Worm (Caenorhabditis elegans) whole organism, L1 larva: ENCODE results near the gene ifc-2.
A peak's percentile ranks its signal among the peaks of the same experiment; 100 is the strongest.

Experiments used
- hlh-17 ChIP-seq: fragments of 200-800 bp; sonication (Bioruptor generic); optimal IDR thresholded peaks from 2 replicates; lab custom pipeline; 2018; ENCODE audit warnings: missing genetic modification characterization, mild to moderate bottlenecking, missing compliant biosample characterization, moderate library complexity, borderline replicate concordance
- nhr-77 ChIP-seq: fragments of 150-350 bp; optimal IDR thresholded peaks from 2 replicates; lab custom pipeline; 2014; ENCODE audit warnings: missing biosample characterization, missing genetic modification characterization
- pag-3 ChIP-seq: sonication (generic microtip); optimal IDR thresholded peaks from 2 replicates; lab custom pipeline; 2017; ENCODE audit warnings: missing genetic modification characterization, mild to moderate bottlenecking, missing compliant biosample characterization, antibody characterized with exemption, borderline replicate concordance; ENCODE audit not compliant: insufficient read depth
- zip-4 ChIP-seq: fragments of 200-800 bp; sonication (Bioruptor generic); optimal IDR thresholded peaks from 2 replicates; lab custom pipeline; 2018; ENCODE audit warnings: mild to moderate bottlenecking, missing genetic modification characterization, moderate library complexity, missing compliant biosample characterization
- ztf-11 ChIP-seq, 2 experiments: sonication (generic microtip); optimal IDR thresholded peaks; 2 replicates each; lab custom pipeline; 2016 to 2017; ENCODE audit warnings: missing genetic modification characterization in 2 of 2, missing biosample characterization in 1 of 2, missing compliant biosample characterization in 1 of 2

DNA sequence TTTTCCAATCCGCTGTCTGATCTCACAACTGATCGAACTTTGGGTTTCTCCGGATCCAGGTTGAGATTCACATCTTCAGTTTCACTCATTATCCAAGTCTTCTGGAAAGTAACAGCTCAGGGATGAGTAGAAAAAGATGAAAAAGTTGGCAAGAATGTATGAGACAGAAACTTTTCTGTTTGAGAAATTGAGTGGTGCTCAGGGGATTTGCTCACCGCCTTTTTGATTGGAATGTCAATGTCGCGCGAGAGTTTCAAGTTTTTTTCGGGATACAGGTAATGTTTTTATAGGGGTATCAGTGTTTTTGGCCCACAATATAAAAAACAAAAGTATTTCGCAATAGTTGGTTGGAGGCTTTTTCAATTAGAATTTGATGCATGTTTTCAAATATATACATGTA lies 33.5 kb downstream of the ifc-2 start, which contains the start of gene unc-96:
- TF ChIP-seq hlh-17 (GFP tag; lab: Kevin White, UChicago) (no peak), pag-3 (no peak), zip-4 (peak; percentile 35), nhr-77 (no peak), ztf-11 (tag; optimal IDR thresholded peaks at IDR 0.05; lab: Kevin White, UChicago) (no peak)
